Worm (Caenorhabditis elegans) whole organism, midembryonic: ENCODE results near the gene Y49A3A.3.

ENCODE experiments used
- T22C8.4 ChIP-seq: fragments of 200-800 bp; sonication (Bioruptor generic); IDR thresholded peaks from 2 replicates; pipeline ENCODE4 v1.3.6; 2022; ENCODE audit warnings: missing genetic modification characterization, missing compliant biosample characterization
- cog-1 ChIP-seq: sonication (generic microtip); optimal IDR thresholded peaks from 2 replicates; lab custom pipeline; 2016; ENCODE audit warnings: missing genetic modification characterization, missing compliant biosample characterization
- flt-1 ChIP-seq: fragments of 200-800 bp; sonication (Bioruptor generic); IDR thresholded peaks from 2 replicates; pipeline ENCODE4 v1.3.6; 2022; ENCODE audit warnings: missing genetic modification characterization, missing compliant biosample characterization
- klf-2 ChIP-seq: fragments of 200-800 bp; sonication (Bioruptor generic); conservative IDR thresholded peaks from 2 replicates; pipeline ENCODE4 v1.3.6; 2022; ENCODE audit warnings: missing genetic modification reagents, missing genetic modification characterization, missing compliant biosample characterization
- ref-1 ChIP-seq: fragments of 200-800 bp; sonication (Bioruptor generic); conservative IDR thresholded peaks from 2 replicates; pipeline ENCODE4 v1.3.6; 2022; ENCODE audit warnings: missing genetic modification reagents, missing genetic modification characterization, missing compliant biosample characterization
- tab-1 ChIP-seq: fragments of 200-800 bp; sonication (Bioruptor generic); IDR thresholded peaks from 2 replicates; pipeline ENCODE4 v1.3.6; 2022; ENCODE audit warnings: missing genetic modification characterization, missing compliant biosample characterization
- ztf-23 ChIP-seq: fragments of 200-800 bp; sonication (Bioruptor generic); IDR thresholded peaks from 2 replicates; pipeline ENCODE4 v1.3.6; 2022; ENCODE audit warnings: missing genetic modification reagents, missing genetic modification characterization, missing compliant biosample characterization

- no peak for TF ChIP-seq tab-1 (GFP tag; lab: Robert Waterston, UW)
- TF ChIP-seq flt-1 = no peak
- no peak for TF ChIP-seq cog-1
- TF ChIP-seq ztf-23 = no peak
- no peak for TF ChIP-seq ref-1 (GFP tag; lab: Robert Waterston, UW)
- TF ChIP-seq T22C8.4 (GFP tag; lab: Robert Waterston, UW) = no peak
- TF ChIP-seq klf-2 (GFP tag; lab: Robert Waterston, UW) = no peak
Measured at ce11 chrV:14393504-14393903, 39.3 kb downstream of the Y49A3A.3 start, which contains the start of gene C15H11.1.
